Worm (Caenorhabditis elegans): Measurements from ENCODE around the gene Y4C6A.4.
"Not testable (repeated sequence)": the region's sequence is repeated elsewhere in the genome, so short reads cannot be mapped to it uniquely, and the experiment has no call there.

Gene Y4C6A.4

DNA sequence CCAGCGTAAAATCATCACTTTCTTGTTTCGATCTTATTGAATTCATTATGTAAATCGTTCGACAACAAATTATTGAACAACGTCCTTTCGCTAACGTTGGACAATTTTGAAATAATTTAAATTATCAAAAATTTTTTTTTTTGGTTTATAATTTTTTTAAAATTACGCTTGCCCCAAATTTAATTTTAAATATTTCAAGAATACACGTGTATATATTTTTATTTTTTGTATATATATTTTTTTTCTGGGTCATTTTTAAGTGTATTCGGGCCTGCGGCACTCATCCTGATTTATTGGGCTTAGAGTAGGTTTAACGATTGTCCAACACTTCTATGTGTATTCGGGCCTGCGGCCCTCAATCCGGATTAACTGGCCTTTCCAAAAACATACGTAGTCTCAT, 11.6 kb downstream of the Y4C6A.4 start, which contains the start of gene Y52D5A.2:
Gene Y52D5A.2 (minus strand): TSS at position 101 of the 400 bp plus-strand sequence.
- TF ChIP-seq pax-3 (tag; optimal IDR thresholded peaks at IDR 0.05); Y116A8C.19 (tag; optimal IDR thresholded peaks at IDR 0.05; ENCODE audit: borderline replicate concordance); sup-37 (GFP tag; optimal IDR thresholded peaks at IDR 0.05): not testable (repeated sequence)

DNA sequence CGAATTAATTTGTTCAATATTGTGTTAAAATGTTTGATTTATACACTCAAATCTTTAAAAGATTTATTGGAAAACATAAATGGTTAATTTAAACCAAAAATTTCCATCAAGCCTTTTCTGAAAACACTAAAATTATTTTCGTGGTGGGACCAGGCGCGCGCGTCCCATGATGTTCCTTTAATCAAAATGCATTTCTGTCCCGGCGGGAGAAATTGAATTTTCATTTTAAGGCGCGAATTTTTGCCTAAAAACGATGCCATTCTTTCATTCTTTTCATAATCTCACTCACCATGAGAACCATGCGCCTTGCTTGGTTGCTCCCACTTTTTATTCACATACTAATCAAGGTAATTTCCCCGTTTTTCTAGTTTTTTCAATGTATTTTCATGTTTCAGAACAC, 17.0 kb downstream of the Y4C6A.4 start, which contains the start of gene rme-2:
Gene rme-2 (plus strand): TSS at position 288 of the 400 bp plus-strand sequence.
- TF ChIP-seq snu-23 (GFP tag; optimal IDR thresholded peaks at IDR 0.05) (no peak), ceh-8 (GFP tag; optimal IDR thresholded peaks at IDR 0.05) (no peak), lin-13 (GFP tag; optimal IDR thresholded peaks at IDR 0.05) (no peak), ceh-82 (tag; optimal IDR thresholded peaks at IDR 0.05) (no peak), ces-1 (GFP tag; optimal IDR thresholded peaks at IDR 0.05) (no peak), blmp-1 (tag; optimal IDR thresholded peaks at IDR 0.05) (no peak), hpl-2 (GFP tag; optimal IDR thresholded peaks at IDR 0.05) (no peak), grh-1 (GFP tag; IDR thresholded peaks at IDR 0.05) (no peak), xbp-1 (tag; optimal IDR thresholded peaks at IDR 0.05) (no peak), nhr-47 (tag; optimal IDR thresholded peaks at IDR 0.05) (no peak), lin-14 (GFP tag; optimal IDR thresholded peaks at IDR 0.05) (no peak), lin-35 (GFP tag; optimal IDR thresholded peaks at IDR 0.05) (no peak), alr-1 (tag; optimal IDR thresholded peaks at IDR 0.05; ENCODE audit: borderline replicate concordance) (no peak), nhr-77 (tag; optimal IDR thresholded peaks at IDR 0.05) (no peak), hlh-4 (tag; optimal IDR thresholded peaks at IDR 0.05) (no peak), zip-4 (GFP tag; optimal IDR thresholded peaks at IDR 0.05) (no peak), ceh-63 (GFP tag; optimal IDR thresholded peaks at IDR 0.05) (no peak), nhr-11 (tag; optimal IDR thresholded peaks at IDR 0.05) (no peak), sox-4 (tag; optimal IDR thresholded peaks at IDR 0.05) (no peak)

DNA sequence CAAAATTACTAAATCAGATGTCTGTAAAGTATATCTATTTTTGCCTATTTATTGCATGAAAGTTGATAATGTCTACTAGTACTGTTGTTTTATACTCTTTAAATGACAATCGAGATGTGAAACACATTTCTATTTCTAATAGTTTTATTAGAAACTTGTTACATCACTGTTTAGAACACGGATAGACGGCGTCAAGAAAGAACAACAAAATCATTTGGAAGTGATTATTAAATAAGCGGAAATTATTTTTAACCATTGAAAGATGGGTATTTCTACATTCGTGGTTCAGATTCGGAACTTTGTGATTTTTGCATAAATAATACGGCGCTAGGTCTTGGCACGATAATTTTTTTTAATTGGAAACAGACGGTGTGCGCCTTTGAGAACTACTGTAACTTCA, 20.3 kb downstream of the Y4C6A.4 start:
- TF ChIP-seq mdl-1 (tag; optimal IDR thresholded peaks at IDR 0.05): no peak
- no peak for TF ChIP-seq unc-86 (tag; optimal IDR thresholded peaks at IDR 0.05)
- TF ChIP-seq lin-35 (GFP tag; optimal IDR thresholded peaks at IDR 0.05): no peak
- no peak for TF ChIP-seq ama-1 (optimal IDR thresholded peaks at IDR 0.05)
- TF ChIP-seq fkh-4 (tag; optimal IDR thresholded peaks at IDR 0.05; ENCODE audit: borderline replicate concordance): no peak
- TF ChIP-seq nhr-237 (tag; optimal IDR thresholded peaks at IDR 0.05): no peak
- no peak for TF ChIP-seq lir-3 (tag; optimal IDR thresholded peaks at IDR 0.05; ENCODE audit: poor library complexity)
- TF ChIP-seq unc-130 (tag; optimal IDR thresholded peaks at IDR 0.05): no peak
- no peak for TF ChIP-seq Y116A8C.19 (tag; optimal IDR thresholded peaks at IDR 0.05; ENCODE audit: borderline replicate concordance)
- TF ChIP-seq ceh-82 (tag; optimal IDR thresholded peaks at IDR 0.05): no peak
- TF ChIP-seq ztf-11 (tag; optimal IDR thresholded peaks at IDR 0.05): no peak
- TF ChIP-seq C34B4.2 (tag; optimal IDR thresholded peaks at IDR 0.05): no peak
- no peak for TF ChIP-seq swsn-7 (tag; optimal IDR thresholded peaks at IDR 0.05)
- no peak for TF ChIP-seq mab-9 (GFP tag; IDR thresholded peaks at IDR 0.05)
- TF ChIP-seq C04F5.9 (tag; optimal IDR thresholded peaks at IDR 0.05): no peak
- no peak for TF ChIP-seq C16A3.4 (tag; optimal IDR thresholded peaks at IDR 0.05)
- no peak for TF ChIP-seq blmp-1 (tag; optimal IDR thresholded peaks at IDR 0.05)

DNA sequence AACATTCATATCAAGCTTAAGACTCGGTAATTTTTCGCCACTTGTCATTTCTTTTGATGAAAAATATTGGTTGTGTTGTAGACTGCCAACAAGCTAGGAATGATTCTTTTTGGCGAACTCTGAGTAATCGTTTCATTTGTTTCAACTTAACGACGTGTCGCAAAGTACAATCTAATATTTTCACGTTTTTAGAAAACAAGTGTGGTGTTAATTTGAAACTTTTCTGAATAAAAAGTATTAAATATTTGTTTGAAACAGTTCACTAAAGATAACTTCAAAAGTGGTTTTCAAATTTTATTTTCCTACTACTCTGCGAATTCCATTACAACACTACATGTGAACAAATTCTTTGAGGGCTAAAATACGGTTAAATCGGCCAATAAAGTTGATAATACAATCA, 23.7 kb downstream of the Y4C6A.4 start, which contains the start of gene T11F8.4:
Gene T11F8.4 (minus strand): TSS at position 101 of the 400 bp plus-strand sequence.
- TF ChIP-seq sup-37 (GFP tag; optimal IDR thresholded peaks at IDR 0.05) (no peak), fkh-8 (tag; optimal IDR thresholded peaks at IDR 0.05) (no peak), mab-9 (GFP tag; IDR thresholded peaks at IDR 0.05) (no peak), ceh-88 (GFP tag; IDR thresholded peaks at IDR 0.05) (no peak)

All from whole organism, L1 larva.